ENCODE assay signal across 1 fruit fly cellular context in the genomic region with DNA sequence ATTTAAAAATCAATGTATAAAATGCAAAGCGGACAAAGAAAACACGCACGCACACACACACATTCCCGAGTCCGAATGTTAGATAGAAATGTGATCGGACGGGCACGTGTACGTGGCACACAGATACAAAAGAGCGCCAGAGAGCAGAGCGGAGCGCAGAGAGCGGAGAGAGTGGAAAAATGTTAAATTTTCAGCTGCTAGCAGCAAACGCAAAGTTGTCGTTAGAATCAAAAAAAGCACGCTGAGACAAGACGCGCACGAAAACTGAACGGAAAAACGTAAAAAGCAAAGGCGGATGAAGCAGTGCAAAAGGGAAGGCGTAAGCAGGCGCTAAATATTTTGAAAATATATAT.
TF ChIP-seq lines count a peak whose summit lies in the region.

No protein-coding gene starts in this region.

TF ChIP-seq in whole organism, embryonic, 481 proteins besides CTCF, POLR2A, EP300 and RAD21 (continued from another document and continues in another):
- TF ChIP-seq CrebB (tag; optimal IDR thresholded peaks at IDR 0.05; lab: Kevin White, UChicago) (peak; percentile 16), Scr (GFP tag; IDR thresholded peaks at IDR 0.05; lab: Robert Waterston, UW; ENCODE audit: partially characterized antibody) (no peak), Jarid2 (GFP tag; optimal IDR thresholded peaks at IDR 0.05; lab: Kevin White, UChicago) (peak; percentile 72), crol (GFP tag; IDR thresholded peaks at IDR 0.05; lab: Robert Waterston, UW) (no peak), wek (GFP tag; optimal IDR thresholded peaks at IDR 0.05; lab: Kevin White, UChicago) (no peak), pfk (GFP tag; optimal IDR thresholded peaks at IDR 0.05; lab: Kevin White, UChicago) (peak; percentile 2), Bteb2 (GFP tag; optimal IDR thresholded peaks at IDR 0.05; lab: Kevin White, UChicago) (no peak), psq (GFP tag; optimal IDR thresholded peaks at IDR 0.05; lab: Kevin White, UChicago) (peak; percentile 83), CG8290 (GFP tag; optimal IDR thresholded peaks at IDR 0.05; lab: Kevin White, UChicago) (no peak), CG8290 (tag; optimal IDR thresholded peaks at IDR 0.05; lab: Kevin White, UChicago) (peak in 1 of 2 experiments; percentile 3), bigmax (GFP tag; optimal IDR thresholded peaks at IDR 0.05; lab: Kevin White, UChicago) (peak; percentile 9), gt (GFP tag; IDR thresholded peaks at IDR 0.05; lab: Robert Waterston, UW) (no peak), CG18599 (GFP tag; optimal IDR thresholded peaks at IDR 0.05; lab: Kevin White, UChicago) (peak; percentile 24), CG34422 (GFP tag; IDR thresholded peaks at IDR 0.05; lab: Robert Waterston, UW) (no peak), Optix (GFP tag; IDR thresholded peaks at IDR 0.05; lab: Robert Waterston, UW) (no peak), CG9876 (GFP tag; optimal IDR thresholded peaks at IDR 0.05; lab: Kevin White, UChicago) (no peak), CG12071 (GFP tag; optimal IDR thresholded peaks at IDR 0.05; lab: Kevin White, UChicago) (peak; percentile 49), abd-A (tag; optimal IDR thresholded peaks at IDR 0.05; lab: Kevin White, UChicago) (peak; percentile 14), fd3F (GFP tag; optimal IDR thresholded peaks at IDR 0.05; lab: Kevin White, UChicago) (no peak), B-H2 (GFP tag; optimal IDR thresholded peaks at IDR 0.05; lab: Kevin White, UChicago) (peak; percentile 21), CkIIα-i1 (GFP tag; IDR thresholded peaks at IDR 0.05; lab: Robert Waterston, UW) (no peak), ac (GFP tag; optimal IDR thresholded peaks at IDR 0.05; lab: Kevin White, UChicago) (peak; percentile 70), CG13894 (tag; optimal IDR thresholded peaks at IDR 0.05; lab: Kevin White, UChicago) (peak; percentile 4), CG4707 (GFP tag; optimal IDR thresholded peaks at IDR 0.05; lab: Kevin White, UChicago) (no peak), CG11696 (GFP tag; IDR thresholded peaks at IDR 0.05; lab: Robert Waterston, UW) (no peak), CG8478 (optimal IDR thresholded peaks at IDR 0.05; lab: Kevin White, UChicago) (no peak), dmrt99B (tag; optimal IDR thresholded peaks at IDR 0.05; lab: Kevin White, UChicago) (no peak), hbn (GFP tag; IDR thresholded peaks at IDR 0.05; lab: Robert Waterston, UW; ENCODE audit: partially characterized antibody) (no peak), Ets97D (GFP tag; optimal IDR thresholded peaks at IDR 0.05; lab: Kevin White, UChicago) (no peak), Neu2 (GFP tag; optimal IDR thresholded peaks at IDR 0.05; lab: Kevin White, UChicago; ENCODE audit: borderline replicate concordance) (no peak), Hand (GFP tag; optimal IDR thresholded peaks at IDR 0.05; lab: Kevin White, UChicago) (peak; percentile 25), yki (optimal IDR thresholded peaks at IDR 0.05; lab: Kevin White, UChicago) (peak; percentile 98), Deaf1 (tag; optimal IDR thresholded peaks at IDR 0.05; lab: Kevin White, UChicago) (peak; percentile 85), tgo (GFP tag; IDR thresholded peaks at IDR 0.05; lab: Robert Waterston, UW) (no peak), CG17385 (GFP tag; optimal IDR thresholded peaks at IDR 0.05; lab: Kevin White, UChicago) (peak; percentile 61), CG1792 (GFP tag; optimal IDR thresholded peaks at IDR 0.05; lab: Kevin White, UChicago) (peak; percentile 16), NfI (GFP tag; optimal IDR thresholded peaks at IDR 0.05; lab: Kevin White, UChicago) (no peak), CG6175 (GFP tag; IDR thresholded peaks at IDR 0.05; lab: Robert Waterston, UW) (no peak), pros (GFP tag; optimal IDR thresholded peaks at IDR 0.05; lab: Kevin White, UChicago) (no peak), Max (GFP tag; optimal IDR thresholded peaks at IDR 0.05; lab: Kevin White, UChicago) (peak; percentile 59), CG33557 (GFP tag; optimal IDR thresholded peaks at IDR 0.05; lab: Kevin White, UChicago) (no peak), CG9215 (GFP tag; IDR thresholded peaks at IDR 0.05; lab: Robert Waterston, UW) (no peak), CG8944 (GFP tag; optimal IDR thresholded peaks at IDR 0.05; lab: Kevin White, UChicago) (no peak), nerfin-1 (tag; optimal IDR thresholded peaks at IDR 0.05; lab: Kevin White, UChicago) (peak; percentile 79), amos (GFP tag; IDR thresholded peaks at IDR 0.05; lab: Robert Waterston, UW; ENCODE audit: partially characterized antibody) (no peak), nau (GFP tag; optimal IDR thresholded peaks at IDR 0.05; lab: Kevin White, UChicago) (peak; percentile 24), ken (GFP tag; IDR thresholded peaks at IDR 0.05; lab: Robert Waterston, UW) (no peak), Vsx1 (GFP tag; optimal IDR thresholded peaks at IDR 0.05; lab: Kevin White, UChicago) (no peak), CG11093 (GFP tag; IDR thresholded peaks at IDR 0.05; lab: Robert Waterston, UW) (no peak), CG12769 (tag; optimal IDR thresholded peaks at IDR 0.05; lab: Kevin White, UChicago) (peak; percentile 52), CG9727 (GFP tag; optimal IDR thresholded peaks at IDR 0.05; lab: Kevin White, UChicago) (no peak), vvl (GFP tag; IDR thresholded peaks at IDR 0.05; lab: Robert Waterston, UW) (no peak), Med (GFP tag; lab: Kevin White, UChicago) (peak; percentile 73), unpg (GFP tag; optimal IDR thresholded peaks at IDR 0.05; lab: Kevin White, UChicago) (no peak), sens (GFP tag; lab: Kevin White, UChicago) (peak; percentile 89), CG12391 (tag; optimal IDR thresholded peaks at IDR 0.05; lab: Kevin White, UChicago) (no peak), B-H1 (GFP tag; IDR thresholded peaks at IDR 0.05; lab: Robert Waterston, UW) (no peak), CG6765 (GFP tag; optimal IDR thresholded peaks at IDR 0.05; lab: Kevin White, UChicago) (no peak), Pdp1 (GFP tag; optimal IDR thresholded peaks at IDR 0.05; lab: Kevin White, UChicago) (no peak), H15 (GFP tag; IDR thresholded peaks at IDR 0.05; lab: Robert Waterston, UW) (no peak), Spps (tag; optimal IDR thresholded peaks at IDR 0.05; lab: Kevin White, UChicago) (no peak), CG13123 (GFP tag; optimal IDR thresholded peaks at IDR 0.05; lab: Kevin White, UChicago) (no peak), CHES-1-like (GFP tag; optimal IDR thresholded peaks at IDR 0.05; lab: Kevin White, UChicago) (peak; percentile 10), chn (GFP tag; optimal IDR thresholded peaks at IDR 0.05; lab: Kevin White, UChicago) (no peak), sd (tag; optimal IDR thresholded peaks at IDR 0.05; lab: Kevin White, UChicago) (peak; percentile 91), CG10431 (GFP tag; optimal IDR thresholded peaks at IDR 0.05; lab: Kevin White, UChicago) (no peak), gsb-n (tag; optimal IDR thresholded peaks at IDR 0.05; lab: Kevin White, UChicago) (no peak), Hr51 (GFP tag; optimal IDR thresholded peaks at IDR 0.05; lab: Kevin White, UChicago) (no peak), Myb (GFP tag; optimal IDR thresholded peaks at IDR 0.05; lab: Kevin White, UChicago) (no peak), YL-1 (GFP tag; optimal IDR thresholded peaks at IDR 0.05; lab: Kevin White, UChicago) (no peak), Mad (GFP tag; optimal IDR thresholded peaks at IDR 0.05; lab: Kevin White, UChicago) (no peak), CG5180 (GFP tag; optimal IDR thresholded peaks at IDR 0.05; lab: Kevin White, UChicago) (no peak), CG3163 (GFP tag; optimal IDR thresholded peaks at IDR 0.05; lab: Kevin White, UChicago) (peak; percentile 60), CG7963 (GFP tag; IDR thresholded peaks at IDR 0.05; lab: Robert Waterston, UW; ENCODE audit: partially characterized antibody) (no peak), Lhr (GFP tag; optimal IDR thresholded peaks at IDR 0.05; lab: Kevin White, UChicago) (no peak), slou (GFP tag; optimal IDR thresholded peaks at IDR 0.05; lab: Kevin White, UChicago) (no peak), shn (GFP tag; optimal IDR thresholded peaks at IDR 0.05; lab: Kevin White, UChicago) (no peak), BtbVII (GFP tag; optimal IDR thresholded peaks at IDR 0.05; lab: Kevin White, UChicago) (peak; percentile 39), nom (GFP tag; optimal IDR thresholded peaks at IDR 0.05; lab: Kevin White, UChicago) (peak; percentile 26), mirr (GFP tag; optimal IDR thresholded peaks at IDR 0.05; lab: Kevin White, UChicago) (peak; percentile 77), CG2202 (tag; optimal IDR thresholded peaks at IDR 0.05; lab: Kevin White, UChicago) (no peak), Hsf (GFP tag; optimal IDR thresholded peaks at IDR 0.05; lab: Kevin White, UChicago) (no peak), H2.0 (GFP tag; IDR thresholded peaks at IDR 0.05; lab: Robert Waterston, UW) (no peak), Doc3 (GFP tag; IDR thresholded peaks at IDR 0.05; lab: Robert Waterston, UW; ENCODE audit: partially characterized antibody) (no peak), MTF-1 (GFP tag; optimal IDR thresholded peaks at IDR 0.05; lab: Kevin White, UChicago; ENCODE audit: borderline replicate concordance) (peak; percentile 49), Trl (optimal IDR thresholded peaks at IDR 0.05; lab: Kevin White, UChicago) (peak; percentile 99), Trl (GFP tag; optimal IDR thresholded peaks at IDR 0.05; lab: Kevin White, UChicago) (peak; percentile 86), grau (tag; optimal IDR thresholded peaks at IDR 0.05; lab: Kevin White, UChicago) (peak; percentile 10), CG11456 (GFP tag; IDR thresholded peaks at IDR 0.05; lab: Robert Waterston, UW) (no peak), CoRest (tag; optimal IDR thresholded peaks at IDR 0.05; lab: Kevin White, UChicago) (no peak), danr (GFP tag; IDR thresholded peaks at IDR 0.05; lab: Robert Waterston, UW) (no peak), CG16863 (GFP tag; optimal IDR thresholded peaks at IDR 0.05; lab: Kevin White, UChicago) (no peak), Chrac-16 (GFP tag; optimal IDR thresholded peaks at IDR 0.05; lab: Kevin White, UChicago) (no peak), CG10543 (GFP tag; optimal IDR thresholded peaks at IDR 0.05; lab: Kevin White, UChicago) (peak; percentile 33), az2 (GFP tag; optimal IDR thresholded peaks at IDR 0.05; lab: Kevin White, UChicago) (no peak), Doc2 (GFP tag; IDR thresholded peaks at IDR 0.05; lab: Robert Waterston, UW) (no peak), cwo (GFP tag; optimal IDR thresholded peaks at IDR 0.05; lab: Kevin White, UChicago) (peak; percentile 70), ssp (GFP tag; IDR thresholded peaks at IDR 0.05; lab: Robert Waterston, UW) (no peak), Rx (GFP tag; IDR thresholded peaks at IDR 0.05; lab: Robert Waterston, UW) (no peak), aop (GFP tag; IDR thresholded peaks at IDR 0.05; lab: Robert Waterston, UW) (no peak), bcd (GFP tag; optimal IDR thresholded peaks at IDR 0.05; lab: Kevin White, UChicago) (no peak), CG7839 (tag; optimal IDR thresholded peaks at IDR 0.05; lab: Kevin White, UChicago) (no peak), NC2β (GFP tag; optimal IDR thresholded peaks at IDR 0.05; lab: Kevin White, UChicago) (peak; percentile 31), CG13624 (GFP tag; optimal IDR thresholded peaks at IDR 0.05; lab: Kevin White, UChicago) (peak; percentile 34), Blimp-1 (GFP tag; optimal IDR thresholded peaks at IDR 0.05; lab: Kevin White, UChicago) (no peak), Dbx (GFP tag; IDR thresholded peaks at IDR 0.05; lab: Robert Waterston, UW) (no peak), corto (GFP tag; optimal IDR thresholded peaks at IDR 0.05; lab: Kevin White, UChicago) (no peak), ab (GFP tag; optimal IDR thresholded peaks at IDR 0.05; lab: Kevin White, UChicago) (no peak), Sry-β (GFP tag; optimal IDR thresholded peaks at IDR 0.05; lab: Kevin White, UChicago) (no peak), CG8924 (tag; optimal IDR thresholded peaks at IDR 0.05; lab: Kevin White, UChicago) (peak; percentile 11), ci (GFP tag; IDR thresholded peaks at IDR 0.05; lab: Robert Waterston, UW) (no peak), NK7.1 (GFP tag; optimal IDR thresholded peaks at IDR 0.05; lab: Kevin White, UChicago) (no peak), HHEX (GFP tag; optimal IDR thresholded peaks at IDR 0.05; lab: Kevin White, UChicago) (peak; percentile 44), CG2889 (GFP tag; IDR thresholded peaks at IDR 0.05; lab: Robert Waterston, UW) (no peak), Fer3 (tag; optimal IDR thresholded peaks at IDR 0.05; lab: Kevin White, UChicago) (peak; percentile 23), chif (GFP tag; optimal IDR thresholded peaks at IDR 0.05; lab: Kevin White, UChicago) (no peak), CG11398 (GFP tag; optimal IDR thresholded peaks at IDR 0.05; lab: Kevin White, UChicago) (no peak), luna (GFP tag; optimal IDR thresholded peaks at IDR 0.05; lab: Kevin White, UChicago) (no peak), NFAT (GFP tag; IDR thresholded peaks at IDR 0.05; lab: Robert Waterston, UW) (no peak), disco-r (GFP tag; optimal IDR thresholded peaks at IDR 0.05; lab: Kevin White, UChicago) (no peak), CG7928 (GFP tag; optimal IDR thresholded peaks at IDR 0.05; lab: Kevin White, UChicago) (no peak), lbe (GFP tag; optimal IDR thresholded peaks at IDR 0.05; lab: Kevin White, UChicago) (peak; percentile 53), Dad (GFP tag; optimal IDR thresholded peaks at IDR 0.05; lab: Kevin White, UChicago) (no peak), onecut (GFP tag; IDR thresholded peaks at IDR 0.05; lab: Robert Waterston, UW) (peak; percentile 83), gem (tag; optimal IDR thresholded peaks at IDR 0.05; lab: Kevin White, UChicago) (no peak), Awh (GFP tag; IDR thresholded peaks at IDR 0.05; lab: Robert Waterston, UW) (no peak), Drgx (GFP tag; IDR thresholded peaks at IDR 0.05; lab: Robert Waterston, UW) (no peak), sima (GFP tag; optimal IDR thresholded peaks at IDR 0.05; lab: Kevin White, UChicago) (no peak), CG2875 (GFP tag; optimal IDR thresholded peaks at IDR 0.05; lab: Kevin White, UChicago) (no peak), gro (GFP tag; optimal IDR thresholded peaks at IDR 0.05; lab: Kevin White, UChicago) (peak; percentile 43), knrl (GFP tag; IDR thresholded peaks at IDR 0.05; lab: Robert Waterston, UW; ENCODE audit: partially characterized antibody) (no peak), exex (tag; optimal IDR thresholded peaks at IDR 0.05; lab: Kevin White, UChicago) (no peak), Hr3 (GFP tag; optimal IDR thresholded peaks at IDR 0.05; lab: Kevin White, UChicago) (no peak), run (tag; optimal IDR thresholded peaks at IDR 0.05; lab: Kevin White, UChicago) (no peak), dati (GFP tag; IDR thresholded peaks at IDR 0.05; lab: Robert Waterston, UW) (no peak)
